Worm (Caenorhabditis elegans) whole organism, L2 larva: ENCODE results near the gene K03B4.9.

Source experiments
- C34F6.9 ChIP-seq: fragments of 150-350 bp; optimal IDR thresholded peaks from 2 replicates; lab custom pipeline; 2014; ENCODE audit warnings: missing biosample characterization, missing genetic modification characterization
- F13H6.1 ChIP-seq: sonication (generic microtip); optimal IDR thresholded peaks from 2 replicates; lab custom pipeline; 2016; ENCODE audit warnings: missing genetic modification characterization, missing compliant biosample characterization
- Y55F3AM.14 ChIP-seq: fragments of 200-800 bp; sonication (Bioruptor generic); optimal IDR thresholded peaks from 2 replicates; lab custom pipeline; 2018; ENCODE audit warnings: mild to moderate bottlenecking, missing genetic modification characterization, missing compliant biosample characterization
- ZK546.5 ChIP-seq: sonication (generic microtip); optimal IDR thresholded peaks from 2 replicates; lab custom pipeline; 2017; ENCODE audit warnings: missing biosample characterization, missing genetic modification characterization
- alr-1 ChIP-seq: fragments of 150-350 bp; optimal IDR thresholded peaks from 2 replicates; lab custom pipeline; 2014; ENCODE audit warnings: missing biosample characterization, missing genetic modification characterization
- aly-2 ChIP-seq: fragments of 150-350 bp; optimal IDR thresholded peaks from 2 replicates; lab custom pipeline; 2014; ENCODE audit warnings: missing biosample characterization, missing genetic modification characterization
- ama-1 ChIP-seq: fragments of 150-350 bp; optimal IDR thresholded peaks from 2 replicates; lab custom pipeline; 2018; ENCODE audit warnings: inconsistent platforms
- ceh-16 ChIP-seq: fragments of 150-350 bp; optimal IDR thresholded peaks from 2 replicates; lab custom pipeline; 2014; ENCODE audit warnings: missing biosample characterization, missing genetic modification characterization
- crh-2 ChIP-seq: sonication (generic microtip); optimal IDR thresholded peaks from 2 replicates; lab custom pipeline; 2017; ENCODE audit warnings: missing biosample characterization, missing genetic modification characterization
- dmd-4 ChIP-seq: sonication (generic microtip); optimal IDR thresholded peaks from 2 replicates; lab custom pipeline; 2017; ENCODE audit warnings: missing biosample characterization, missing genetic modification characterization
- egl-27 ChIP-seq: sonication (generic microtip); optimal IDR thresholded peaks from 3 replicates; lab custom pipeline; 2017; ENCODE audit warnings: missing biosample characterization, missing genetic modification reagents, missing genetic modification characterization
- elt-1 ChIP-seq: fragments of 150-350 bp; optimal IDR thresholded peaks from 2 replicates; lab custom pipeline; 2014; ENCODE audit warnings: missing biosample characterization, missing genetic modification characterization
- elt-3 ChIP-seq: sonication (generic microtip); optimal IDR thresholded peaks from 2 replicates; lab custom pipeline; 2017; ENCODE audit warnings: missing biosample characterization, missing genetic modification characterization
- fos-1 ChIP-seq: fragments of 150-350 bp; optimal IDR thresholded peaks from 2 replicates; lab custom pipeline; 2014; ENCODE audit warnings: missing biosample characterization, missing genetic modification characterization
- lin-11 ChIP-seq: fragments of 150-350 bp; sonication (generic microtip); optimal IDR thresholded peaks from 2 replicates; lab custom pipeline; 2014; ENCODE audit warnings: missing biosample characterization, missing genetic modification characterization, inconsistent platforms, mixed read lengths
- lin-13 ChIP-seq: fragments of 150-350 bp; optimal IDR thresholded peaks from 2 replicates; lab custom pipeline; 2014; ENCODE audit warnings: missing biosample characterization, missing genetic modification reagents, missing genetic modification characterization
- lin-39 ChIP-seq: fragments of 150-350 bp; optimal IDR thresholded peaks from 2 replicates; lab custom pipeline; 2014; ENCODE audit warnings: missing biosample characterization, missing genetic modification reagents, missing genetic modification characterization
- mab-5 ChIP-seq: fragments of 150-350 bp; optimal IDR thresholded peaks from 2 replicates; lab custom pipeline; 2014; ENCODE audit warnings: missing biosample characterization, missing genetic modification characterization
- mbf-1 ChIP-seq: sonication (generic microtip); optimal IDR thresholded peaks from 2 replicates; lab custom pipeline; 2017; ENCODE audit warnings: missing biosample characterization, missing genetic modification characterization
- mdl-1 ChIP-seq, 2 experiments: fragments of 150-350 bp in 1 of 2; sonication (generic microtip) in 1 of 2; optimal IDR thresholded peaks; 2 replicates each; lab custom pipeline; 2017; ENCODE audit warnings: missing biosample characterization in 2 of 2, missing genetic modification characterization in 2 of 2
- nhr-10 ChIP-seq: sonication (generic microtip); optimal IDR thresholded peaks from 2 replicates; lab custom pipeline; 2017; ENCODE audit warnings: missing biosample characterization, missing genetic modification characterization
- nhr-11 ChIP-seq: fragments of 150-350 bp; optimal IDR thresholded peaks from 2 replicates; lab custom pipeline; 2014; ENCODE audit warnings: missing biosample characterization, missing genetic modification characterization
- nhr-12 ChIP-seq: fragments of 150-350 bp; optimal IDR thresholded peaks from 2 replicates; lab custom pipeline; 2014; ENCODE audit warnings: missing biosample characterization, missing genetic modification characterization
- nhr-21 ChIP-seq: fragments of 150-350 bp; optimal IDR thresholded peaks from 2 replicates; lab custom pipeline; 2014; ENCODE audit warnings: missing biosample characterization, missing genetic modification characterization
- nhr-23 ChIP-seq: fragments of 150-350 bp; optimal IDR thresholded peaks from 2 replicates; lab custom pipeline; 2014; ENCODE audit warnings: missing biosample characterization, missing genetic modification reagents, missing genetic modification characterization
- nhr-237 ChIP-seq: fragments of 150-350 bp; optimal IDR thresholded peaks from 2 replicates; lab custom pipeline; 2014; ENCODE audit warnings: missing biosample characterization, missing genetic modification characterization
- nhr-25 ChIP-seq: fragments of 150-350 bp; sonication (generic microtip); optimal IDR thresholded peaks from 3 replicates; lab custom pipeline; 2014; ENCODE audit warnings: missing biosample characterization, missing genetic modification characterization
- nhr-6 ChIP-seq: fragments of 150-350 bp; optimal IDR thresholded peaks from 2 replicates; lab custom pipeline; 2014; ENCODE audit warnings: missing biosample characterization, missing genetic modification characterization
- nhr-77 ChIP-seq: fragments of 150-350 bp; optimal IDR thresholded peaks from 2 replicates; lab custom pipeline; 2014; ENCODE audit warnings: missing biosample characterization, missing genetic modification characterization
- peb-1 ChIP-seq: fragments of 150-350 bp; optimal IDR thresholded peaks from 2 replicates; lab custom pipeline; 2014; ENCODE audit warnings: missing biosample characterization, missing genetic modification characterization
- sem-4 ChIP-seq: fragments of 150-350 bp; optimal IDR thresholded peaks from 2 replicates; lab custom pipeline; 2014; ENCODE audit warnings: missing biosample characterization, missing genetic modification reagents, missing genetic modification characterization
- skn-1 ChIP-seq: sonication (generic microtip); optimal IDR thresholded peaks from 2 replicates; lab custom pipeline; 2017; ENCODE audit warnings: missing biosample characterization, missing genetic modification characterization
- sma-3 ChIP-seq: sonication (generic microtip); optimal IDR thresholded peaks from 2 replicates; lab custom pipeline; 2016; ENCODE audit warnings: missing genetic modification reagents, missing genetic modification characterization, missing compliant biosample characterization
- sma-9 ChIP-seq, 2 experiments: fragments of 150-350 bp in 1 of 2; sonication (generic microtip) in 1 of 2; optimal IDR thresholded peaks; 2 replicates each; lab custom pipeline; 2014 to 2016; ENCODE audit warnings: missing genetic modification characterization in 2 of 2, mild to moderate bottlenecking in 1 of 2, missing biosample characterization in 1 of 2, missing compliant biosample characterization in 1 of 2, missing genetic modification reagents in 1 of 2, moderate library complexity in 1 of 2
- snpc-4 ChIP-seq: fragments of 150-350 bp; optimal IDR thresholded peaks from 2 replicates; lab custom pipeline; 2014; ENCODE audit warnings: missing biosample characterization, missing genetic modification characterization
- unc-39 ChIP-seq: fragments of 150-350 bp; optimal IDR thresholded peaks from 2 replicates; lab custom pipeline; 2014; ENCODE audit warnings: missing biosample characterization, missing genetic modification characterization
- unc-55 ChIP-seq: fragments of 150-350 bp; sonication (generic microtip); optimal IDR thresholded peaks from 3 replicates; lab custom pipeline; 2014; ENCODE audit warnings: missing biosample characterization, missing genetic modification reagents, missing genetic modification characterization
- unc-62 ChIP-seq: fragments of 150-350 bp; optimal IDR thresholded peaks from 2 replicates; lab custom pipeline; 2014; ENCODE audit warnings: missing biosample characterization, missing genetic modification reagents, missing genetic modification characterization
- zag-1 ChIP-seq: fragments of 150-350 bp; optimal IDR thresholded peaks from 2 replicates; lab custom pipeline; 2014; ENCODE audit warnings: missing biosample characterization, missing genetic modification characterization
- ztf-1 ChIP-seq: fragments of 200-800 bp; sonication (Bioruptor generic); conservative IDR thresholded peaks from 2 replicates; pipeline ENCODE4 v1.3.6; 2022; ENCODE audit warnings: missing genetic modification characterization, missing compliant biosample characterization
- ztf-11 ChIP-seq: sonication (generic microtip); optimal IDR thresholded peaks from 2 replicates; lab custom pipeline; 2017; ENCODE audit warnings: missing biosample characterization, missing genetic modification characterization

Gene K03B4.9

DNA sequence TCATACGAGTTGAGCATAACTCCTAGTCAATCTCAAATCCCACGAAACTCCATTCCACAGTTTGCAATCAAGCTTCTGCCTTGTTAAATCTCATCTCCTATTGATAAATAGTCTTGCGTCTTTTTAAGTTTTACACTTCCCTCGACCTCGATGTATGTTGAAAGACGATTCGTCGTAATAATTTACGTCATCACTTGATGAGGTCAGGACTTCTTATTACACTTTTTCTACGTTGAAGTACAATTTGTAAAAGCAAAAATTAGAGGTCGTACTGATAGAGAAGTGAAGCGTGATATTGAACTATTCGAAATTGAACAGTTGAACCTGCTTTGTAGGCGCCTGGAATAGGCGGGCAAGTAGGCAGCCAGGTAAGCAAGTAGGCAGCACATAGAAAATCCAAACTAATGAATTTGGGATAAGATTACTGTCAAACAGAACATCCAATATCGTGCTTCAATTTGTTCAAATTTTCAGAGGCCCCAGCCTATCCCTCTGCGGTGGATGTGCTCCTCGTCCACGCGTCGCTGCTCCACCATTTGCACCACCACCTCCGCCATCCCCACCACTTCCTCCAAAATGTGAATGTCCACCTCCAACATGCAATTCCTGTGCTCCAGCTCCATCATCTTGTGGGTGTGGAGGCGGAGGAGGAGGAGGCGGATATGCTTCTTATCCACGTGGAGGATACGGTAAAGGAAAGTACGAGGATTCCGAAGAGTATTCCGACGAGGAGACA lies 22.6 kb downstream of the K03B4.9 start:
- TF ChIP-seq nhr-12 (no peak), sma-3 (GFP tag; lab: Kevin White, UChicago) (no peak), sma-9 (GFP tag; optimal IDR thresholded peaks at IDR 0.05; lab: Kevin White, UChicago) (no peak), sma-9 (tag; optimal IDR thresholded peaks at IDR 0.05; lab: Kevin White, UChicago) (no peak), ceh-16 (no peak), fos-1 (tag; lab: Kevin White, UChicago) (no peak), snpc-4 (tag; lab: Kevin White, UChicago) (no peak), sem-4 (tag; lab: Kevin White, UChicago) (no peak), egl-27 (tag; lab: Kevin White, UChicago) (no peak), zag-1 (tag; lab: Kevin White, UChicago) (no peak), nhr-25 (no peak), unc-62 (GFP tag; lab: Kevin White, UChicago) (no peak), unc-55 (GFP tag; lab: Kevin White, UChicago) (no peak), unc-39 (tag; lab: Kevin White, UChicago) (no peak), nhr-237 (tag; lab: Kevin White, UChicago) (no peak)

DNA sequence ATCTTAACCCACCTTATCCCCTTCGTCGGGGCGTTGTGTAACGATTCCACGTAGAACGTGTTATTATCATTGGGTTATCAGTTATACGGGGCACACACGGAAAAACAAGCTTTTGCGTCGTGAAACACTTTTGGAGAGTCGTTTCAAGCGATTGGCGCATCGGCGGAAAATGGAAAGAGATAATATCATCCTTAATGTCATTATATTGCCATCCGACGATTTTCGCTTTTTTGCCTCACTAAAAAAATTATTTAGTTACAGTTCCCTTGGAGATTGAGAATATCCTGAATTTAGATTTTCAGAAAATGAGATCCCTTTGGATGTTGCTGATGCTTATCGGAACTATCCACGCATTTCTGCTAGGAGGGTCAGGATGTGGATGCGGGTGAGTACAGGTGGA lies 23.9 kb downstream of the K03B4.9 start, which contains the start of gene F41F3.8:
F41F3.8 (plus strand) TSS at position 301 of the 400 bp plus-strand sequence.
- TF ChIP-seq skn-1 (no peak), aly-2 (tag; lab: Kevin White, UChicago) (no peak), F13H6.1 (no peak), mdl-1 (tag; optimal IDR thresholded peaks at IDR 0.05; lab: Kevin White, UChicago) (no peak), peb-1 (tag; lab: Kevin White, UChicago) (no peak), zag-1 (tag; lab: Kevin White, UChicago) (no peak), alr-1 (tag; lab: Kevin White, UChicago) (no peak), ztf-11 (tag; lab: Kevin White, UChicago) (no peak), nhr-23 (tag; lab: Kevin White, UChicago) (no peak), lin-13 (no peak), C34F6.9 (no peak), ztf-1 (GFP tag; lab: Robert Waterston, UW) (no peak), nhr-77 (tag; lab: Kevin White, UChicago) (no peak), ZK546.5 (tag; lab: Kevin White, UChicago) (no peak)

DNA sequence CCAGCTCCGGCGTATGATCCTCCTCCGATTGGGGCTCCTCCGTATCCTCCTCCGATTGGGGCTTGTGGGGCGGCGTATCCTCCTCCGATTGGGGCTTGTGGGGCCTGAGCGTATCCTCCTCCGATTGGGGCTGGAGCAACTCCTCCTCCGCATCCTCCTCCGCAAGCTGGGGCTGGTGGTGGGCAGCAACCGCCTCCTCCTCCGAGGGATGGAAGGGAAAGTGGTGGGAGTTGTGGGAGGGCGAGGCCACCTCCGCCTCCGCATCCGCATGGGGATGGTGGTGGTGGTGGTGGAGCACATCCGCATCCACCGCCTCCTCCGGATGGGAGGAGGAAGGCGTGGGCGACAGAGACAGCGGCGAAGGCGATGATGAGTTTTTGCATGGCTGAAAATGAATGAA lies 24.5 kb downstream of the K03B4.9 start, which contains the start of gene F41F3.3:
F41F3.3 (minus strand) TSS at position 383 of the 400 bp plus-strand sequence.
- no peak for TF ChIP-seq mab-5 (tag; lab: Kevin White, UChicago)
- no peak for TF ChIP-seq nhr-21
- TF ChIP-seq fos-1 (tag; lab: Kevin White, UChicago): no peak
- TF ChIP-seq nhr-25: no peak
- no peak for TF ChIP-seq unc-62 (GFP tag; lab: Kevin White, UChicago)
- TF ChIP-seq F13H6.1: peak; percentile 29
- TF ChIP-seq nhr-6: no peak
- TF ChIP-seq unc-39 (tag; lab: Kevin White, UChicago): no peak
- TF ChIP-seq nhr-12: no peak
- TF ChIP-seq nhr-237 (tag; lab: Kevin White, UChicago): no peak
- TF ChIP-seq alr-1 (tag; lab: Kevin White, UChicago): no peak
- TF ChIP-seq sma-9 (GFP tag; optimal IDR thresholded peaks at IDR 0.05; lab: Kevin White, UChicago): no peak
- TF ChIP-seq sma-9 (tag; optimal IDR thresholded peaks at IDR 0.05; lab: Kevin White, UChicago): no peak
- no peak for TF ChIP-seq crh-2 (tag; lab: Kevin White, UChicago)
- TF ChIP-seq ama-1 (lab: Kevin White, UChicago): peak; percentile 74
- no peak for TF ChIP-seq mbf-1 (tag; lab: Kevin White, UChicago)
- TF ChIP-seq C34F6.9: no peak
- TF ChIP-seq Y55F3AM.14 (GFP tag; lab: Kevin White, UChicago): peak; percentile 80
- no peak for TF ChIP-seq ztf-11 (tag; lab: Kevin White, UChicago)
- TF ChIP-seq unc-55 (GFP tag; lab: Kevin White, UChicago): no peak

DNA sequence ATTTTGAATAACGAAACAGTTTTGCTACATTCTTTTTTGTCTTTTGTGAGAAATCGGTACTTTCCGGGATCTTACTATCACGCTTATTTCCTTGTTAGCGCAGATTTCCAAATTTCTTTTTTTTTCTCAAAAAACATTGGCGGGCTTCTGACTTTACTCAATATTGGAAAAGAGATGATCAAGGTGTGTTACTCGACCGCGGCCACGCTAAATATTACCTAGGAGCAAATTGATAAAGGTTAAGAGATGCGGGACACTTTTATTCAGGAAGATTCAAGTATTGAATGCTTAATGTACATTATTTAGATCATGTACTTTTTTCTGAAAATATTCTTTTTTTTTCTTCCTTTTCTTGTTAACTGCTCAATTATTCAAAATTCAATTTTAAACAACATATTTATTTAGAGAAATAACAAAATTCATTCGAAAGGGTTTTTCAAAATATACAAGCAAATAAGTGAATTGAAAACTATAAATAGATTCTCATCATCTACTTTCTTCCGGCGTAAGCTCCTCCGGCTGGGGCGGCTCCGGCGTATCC lies 25.0 kb downstream of the K03B4.9 start:
- TF ChIP-seq ztf-1 (GFP tag; lab: Robert Waterston, UW) (no peak), elt-1 (tag; lab: Kevin White, UChicago) (no peak), nhr-11 (tag; lab: Kevin White, UChicago) (peak; percentile 17), ZK546.5 (tag; lab: Kevin White, UChicago) (no peak), ama-1 (lab: Kevin White, UChicago) (peak; percentile 79), unc-62 (GFP tag; lab: Kevin White, UChicago) (no peak), lin-11 (tag; lab: Kevin White, UChicago) (no peak), mab-5 (tag; lab: Kevin White, UChicago) (no peak), egl-27 (tag; lab: Kevin White, UChicago) (no peak), F13H6.1 (no peak), peb-1 (tag; lab: Kevin White, UChicago) (no peak), lin-13 (no peak), ztf-11 (tag; lab: Kevin White, UChicago) (no peak), elt-3 (tag; lab: Kevin White, UChicago) (no peak), snpc-4 (tag; lab: Kevin White, UChicago) (no peak), sma-3 (GFP tag; lab: Kevin White, UChicago) (no peak), dmd-4 (tag; lab: Kevin White, UChicago) (no peak), skn-1 (no peak), lin-39 (tag; lab: Kevin White, UChicago) (no peak), ceh-16 (no peak), unc-55 (GFP tag; lab: Kevin White, UChicago) (no peak), crh-2 (tag; lab: Kevin White, UChicago) (no peak), nhr-10 (tag; lab: Kevin White, UChicago) (no peak), aly-2 (tag; lab: Kevin White, UChicago) (no peak), fos-1 (tag; lab: Kevin White, UChicago) (no peak), nhr-77 (tag; lab: Kevin White, UChicago) (no peak), zag-1 (tag; lab: Kevin White, UChicago) (no peak), nhr-25 (peak; percentile 63), nhr-21 (peak; percentile 19)
